Worm (Caenorhabditis elegans) whole organism, young adult: Measurements from ENCODE around the gene col-123.

Experiments used
- D2030.7 ChIP-seq: fragments of 200-800 bp; sonication (Bioruptor generic); IDR thresholded peaks from 2 replicates; pipeline ENCODE4 v1.3.6; 2022; ENCODE audit warnings: missing genetic modification reagents, missing genetic modification characterization, missing compliant biosample characterization
- F22D6.2 ChIP-seq: sonication (generic microtip); optimal IDR thresholded peaks from 2 replicates; lab custom pipeline; 2016; ENCODE audit warnings: mild to moderate bottlenecking, missing genetic modification characterization, missing compliant biosample characterization
- F39B2.1 ChIP-seq: fragments of 200-800 bp; sonication (Bioruptor generic); IDR thresholded peaks from 2 replicates; pipeline ENCODE4 v1.3.6; 2022; ENCODE audit warnings: missing genetic modification reagents, missing genetic modification characterization, missing compliant biosample characterization
- F57C9.4 ChIP-seq: sonication (generic microtip); optimal IDR thresholded peaks from 2 replicates; lab custom pipeline; 2017; ENCODE audit warnings: mild to moderate bottlenecking, missing genetic modification characterization, missing compliant biosample characterization
- Y53G8AR.9 ChIP-seq: fragments of 200-800 bp; sonication (Bioruptor generic); conservative IDR thresholded peaks from 2 replicates; pipeline ENCODE4 v1.3.6; 2022; ENCODE audit warnings: missing genetic modification reagents, missing genetic modification characterization, missing compliant biosample characterization
- Y56A3A.18 ChIP-seq: fragments of 200-800 bp; sonication (Bioruptor generic); IDR thresholded peaks from 2 replicates; pipeline ENCODE4 v1.3.6; 2022; ENCODE audit warnings: missing genetic modification reagents, missing genetic modification characterization, missing compliant biosample characterization
- Y79H2A.3 ChIP-seq: fragments of 200-800 bp; sonication (Bioruptor generic); conservative IDR thresholded peaks from 2 replicates; pipeline ENCODE4 v1.3.6; 2022; ENCODE audit warnings: missing genetic modification reagents, missing genetic modification characterization, missing compliant biosample characterization
- ama-1 ChIP-seq, 3 experiments: fragments of 150-350 bp in 1 of 3; sonication (generic microtip) in 2 of 3; optimal IDR thresholded peaks; 2 replicates each; lab custom pipeline; 2014 to 2018; ENCODE audit warnings: missing biosample characterization in 2 of 3, missing genetic modification characterization in 2 of 3, missing genetic modification reagents in 2 of 3
- atf-7 ChIP-seq: sonication (generic microtip); optimal IDR thresholded peaks from 2 replicates; lab custom pipeline; 2017; ENCODE audit warnings: mild to moderate bottlenecking, missing genetic modification characterization, missing compliant biosample characterization
- attf-3 ChIP-seq: fragments of 200-800 bp; sonication (Bioruptor generic); conservative IDR thresholded peaks from 2 replicates; pipeline ENCODE4 v1.3.6; 2022; ENCODE audit warnings: missing genetic modification reagents, missing genetic modification characterization, missing compliant biosample characterization
- attf-5 ChIP-seq: fragments of 200-800 bp; sonication (Bioruptor generic); optimal IDR thresholded peaks from 2 replicates; lab custom pipeline; 2018; ENCODE audit warnings: mild to moderate bottlenecking, missing genetic modification characterization, missing compliant biosample characterization
- cebp-1 ChIP-seq, 2 experiments: fragments of 200-800 bp in 1 of 2; sonication (Bioruptor generic) in 1 of 2; sonication (generic microtip) in 1 of 2; IDR thresholded peaks in 1 of 2; optimal IDR thresholded peaks in 1 of 2; 2 replicates each; pipeline versions ENCODE4 v1.3.6 to Lab custom; 2017 to 2022; ENCODE audit warnings: missing compliant biosample characterization in 2 of 2, missing genetic modification characterization in 2 of 2, mild to moderate bottlenecking in 1 of 2, missing genetic modification reagents in 1 of 2, moderate library complexity in 1 of 2
- ceh-100 ChIP-seq: fragments of 200-800 bp; sonication (Bioruptor generic); IDR thresholded peaks from 2 replicates; pipeline ENCODE4 v1.3.6; 2022; ENCODE audit warnings: missing genetic modification reagents, missing genetic modification characterization, missing compliant biosample characterization
- ceh-40 ChIP-seq: fragments of 200-800 bp; sonication (Bioruptor generic); IDR thresholded peaks from 2 replicates; pipeline ENCODE4 v1.3.6; 2022; ENCODE audit warnings: missing genetic modification characterization, missing compliant biosample characterization
- ceh-91 ChIP-seq: fragments of 200-800 bp; sonication (Bioruptor generic); IDR thresholded peaks from 2 replicates; pipeline ENCODE4 v1.3.6; 2022; ENCODE audit warnings: missing genetic modification reagents, missing genetic modification characterization, missing compliant biosample characterization
- dox-1 ChIP-seq: fragments of 200-800 bp; sonication (Bioruptor generic); IDR thresholded peaks from 2 replicates; pipeline ENCODE4 v1.3.6; 2022; ENCODE audit warnings: missing genetic modification reagents, missing genetic modification characterization, missing compliant biosample characterization
- dpff-1 ChIP-seq: sonication (generic microtip); optimal IDR thresholded peaks from 2 replicates; lab custom pipeline; 2017; ENCODE audit warnings: mild to moderate bottlenecking, missing genetic modification characterization, missing compliant biosample characterization
- egl-44 ChIP-seq: fragments of 200-800 bp; sonication (Bioruptor generic); IDR thresholded peaks from 2 replicates; pipeline ENCODE4 v1.3.6; 2022; ENCODE audit warnings: missing genetic modification reagents, missing genetic modification characterization, missing compliant biosample characterization
- ets-4 ChIP-seq: fragments of 200-800 bp; sonication (Bioruptor generic); optimal IDR thresholded peaks from 2 replicates; lab custom pipeline; 2018; ENCODE audit warnings: mild to moderate bottlenecking, missing genetic modification characterization, missing compliant biosample characterization
- lag-1 ChIP-seq: fragments of 200-800 bp; sonication (Bioruptor generic); IDR thresholded peaks from 2 replicates; pipeline ENCODE4 v1.3.6; 2022; ENCODE audit warnings: missing genetic modification reagents, missing genetic modification characterization, missing compliant biosample characterization
- let-607 ChIP-seq, 2 experiments: fragments of 200-800 bp in 1 of 2; sonication (Bioruptor generic) in 1 of 2; sonication (generic microtip) in 1 of 2; optimal IDR thresholded peaks; 2 replicates each; lab custom pipeline; 2016 to 2018; ENCODE audit warnings: mild to moderate bottlenecking in 2 of 2, missing compliant biosample characterization in 2 of 2, missing genetic modification characterization in 2 of 2, moderate library complexity in 2 of 2, missing genotype in 1 of 2
- lin-40 ChIP-seq: sonication (generic microtip); optimal IDR thresholded peaks from 2 replicates; lab custom pipeline; 2016; ENCODE audit warnings: missing genetic modification characterization, mild to moderate bottlenecking, missing compliant biosample characterization, missing genotype, missing genetic modification reagents
- lin-54 ChIP-seq: fragments of 200-800 bp; sonication (Bioruptor generic); optimal IDR thresholded peaks from 2 replicates; lab custom pipeline; 2018; ENCODE audit warnings: mild to moderate bottlenecking, missing genetic modification characterization, missing compliant biosample characterization
- madf-10 ChIP-seq: sonication (generic microtip); optimal IDR thresholded peaks from 2 replicates; lab custom pipeline; 2016; ENCODE audit warnings: mild to moderate bottlenecking, missing genetic modification characterization, missing compliant biosample characterization
- madf-6 ChIP-seq: fragments of 200-800 bp; sonication (Bioruptor generic); IDR thresholded peaks from 2 replicates; pipeline ENCODE4 v1.3.6; 2022; ENCODE audit warnings: missing genetic modification reagents, missing genetic modification characterization, missing compliant biosample characterization
- mcd-1 ChIP-seq: fragments of 200-800 bp; sonication (Bioruptor generic); IDR thresholded peaks from 2 replicates; pipeline ENCODE4 v1.3.6; 2022; ENCODE audit warnings: missing genetic modification reagents, missing genetic modification characterization, missing compliant biosample characterization
- mxl-1 ChIP-seq: sonication (generic microtip); optimal IDR thresholded peaks from 2 replicates; lab custom pipeline; 2016; ENCODE audit warnings: missing genetic modification characterization, missing compliant biosample characterization
- nfya-2 ChIP-seq: fragments of 200-800 bp; sonication (Bioruptor generic); IDR thresholded peaks from 2 replicates; pipeline ENCODE4 v1.3.6; 2022; ENCODE audit warnings: missing genetic modification reagents, missing genetic modification characterization, missing compliant biosample characterization
- nhr-80 ChIP-seq: sonication (generic microtip); optimal IDR thresholded peaks from 2 replicates; lab custom pipeline; 2016; ENCODE audit warnings: missing genetic modification characterization, missing compliant biosample characterization
- nhr-90 ChIP-seq: sonication (generic microtip); optimal IDR thresholded peaks from 2 replicates; lab custom pipeline; 2016; ENCODE audit warnings: missing genotype, mild to moderate bottlenecking, missing genetic modification characterization, missing compliant biosample characterization
- repo-1 ChIP-seq: sonication (generic microtip); optimal IDR thresholded peaks from 2 replicates; lab custom pipeline; 2017; ENCODE audit warnings: mild to moderate bottlenecking, missing genetic modification characterization, missing compliant biosample characterization
- snpc-3.4 ChIP-seq: sonication (generic microtip); optimal IDR thresholded peaks from 2 replicates; lab custom pipeline; 2017; ENCODE audit warnings: missing genetic modification characterization, mild to moderate bottlenecking, missing compliant biosample characterization, antibody characterized with exemption, moderate library complexity, missing genotype, missing genetic modification reagents
- tbp1 ChIP-seq: fragments of 200-800 bp; sonication (Bioruptor generic); optimal IDR thresholded peaks from 2 replicates; lab custom pipeline; 2018; ENCODE audit warnings: mild to moderate bottlenecking, missing genetic modification characterization, missing compliant biosample characterization
- tlf-1 ChIP-seq: fragments of 200-800 bp; sonication (Bioruptor generic); optimal IDR thresholded peaks from 2 replicates; lab custom pipeline; 2018; ENCODE audit warnings: mild to moderate bottlenecking, missing genetic modification characterization, missing compliant biosample characterization
- ztf-22 ChIP-seq: fragments of 200-800 bp; sonication (Bioruptor generic); optimal IDR thresholded peaks from 2 replicates; lab custom pipeline; 2018; ENCODE audit warnings: mild to moderate bottlenecking, missing genetic modification characterization, moderate library complexity, missing compliant biosample characterization
- ztf-3 ChIP-seq: fragments of 200-800 bp; sonication (Bioruptor generic); optimal IDR thresholded peaks from 2 replicates; lab custom pipeline; 2018; ENCODE audit warnings: mild to moderate bottlenecking, missing genetic modification characterization, missing compliant biosample characterization
- ztf-6 ChIP-seq: fragments of 200-800 bp; sonication (Bioruptor generic); IDR thresholded peaks from 2 replicates; pipeline ENCODE4 v1.3.6; 2022; ENCODE audit warnings: missing genetic modification reagents, missing genetic modification characterization, missing compliant biosample characterization

Gene col-123

ce11 chrIV:9798307-9798706, 23.4 kb upstream of the col-123 start:
- 0 out of 2 replicates have a peak, but pooled peaks have one; percentile 8 for TF ChIP-seq Y53G8AR.9 (GFP tag; lab: Robert Waterston, UW)
- no peak for TF ChIP-seq ztf-6
- no peak for TF ChIP-seq F57C9.4 (tag; lab: Kevin White, UChicago)
- peak; percentile 50 for TF ChIP-seq nhr-80 (tag; lab: Kevin White, UChicago)
- TF ChIP-seq ceh-100 (GFP tag; lab: Robert Waterston, UW), result no peak

ce11 chrIV:9799129-9799528, 22.6 kb upstream of the col-123 start, which contains the start of gene fat-4:
TSS of gene fat-4 (plus strand) at chrIV:9799429.
- no peak for TF ChIP-seq snpc-3.4 (tag; lab: Kevin White, UChicago)
- TF ChIP-seq nfya-2, result no peak

- TF ChIP-seq mcd-1 (no peak), ceh-91 (no peak), lag-1 (GFP tag; lab: Robert Waterston, UW) (no peak), F39B2.1 (GFP tag; lab: Robert Waterston, UW) (no peak), D2030.7 (no peak), ztf-22 (GFP tag; lab: Kevin White, UChicago) (no peak), Y56A3A.18 (GFP tag; lab: Robert Waterston, UW) (no peak), madf-6 (GFP tag; lab: Robert Waterston, UW) (no peak), nhr-80 (tag; lab: Kevin White, UChicago) (no peak), ztf-3 (GFP tag; lab: Kevin White, UChicago) (no peak), lin-54 (GFP tag; lab: Kevin White, UChicago) (no peak)
These were observed 22.1 kb upstream of the col-123 start for ce11 chrIV:9799664-9800063.

- no peak for TF ChIP-seq ama-1 (optimal IDR thresholded peaks at IDR 0.05; lab: Kevin White, UChicago)
- TF ChIP-seq ama-1 (GFP tag; optimal IDR thresholded peaks at IDR 0.05; lab: Kevin White, UChicago), result no peak
- TF ChIP-seq cebp-1 (GFP tag; IDR thresholded peaks at IDR 0.05; lab: Robert Waterston, UW), result no peak
- TF ChIP-seq cebp-1 (tag; optimal IDR thresholded peaks at IDR 0.05; lab: Kevin White, UChicago), result peak; percentile 54
- TF ChIP-seq attf-5 (GFP tag; lab: Kevin White, UChicago), result peak; percentile 18
- no peak for TF ChIP-seq attf-3 (GFP tag; lab: Robert Waterston, UW)
- 0 out of 2 replicates have a peak, but pooled peaks have one; percentile 22 for TF ChIP-seq egl-44
- TF ChIP-seq nhr-90 (tag; lab: Kevin White, UChicago), result no peak
- peak; percentile 29 to 60 for TF ChIP-seq let-607 (tag; optimal IDR thresholded peaks at IDR 0.05; lab: Kevin White, UChicago)
- TF ChIP-seq ztf-3 (GFP tag; lab: Kevin White, UChicago), result no peak
- TF ChIP-seq dox-1 (GFP tag; lab: Robert Waterston, UW), result peak; percentile 51; the same call in 1 of the 2 replicates
- no peak for TF ChIP-seq mxl-1 (tag; lab: Kevin White, UChicago)
- TF ChIP-seq lin-54 (GFP tag; lab: Kevin White, UChicago), result peak; percentile 34
- TF ChIP-seq atf-7 (tag; lab: Kevin White, UChicago), result peak; percentile 74
- peak; percentile 46 for TF ChIP-seq repo-1
- peak; percentile 31 for TF ChIP-seq lin-40 (tag; lab: Kevin White, UChicago)
- TF ChIP-seq nhr-80 (tag; lab: Kevin White, UChicago), result peak; percentile 97
- peak; percentile 42 for TF ChIP-seq madf-10 (tag; lab: Kevin White, UChicago)
- peak; percentile 54 for TF ChIP-seq tlf-1 (GFP tag; lab: Kevin White, UChicago)
- TF ChIP-seq ztf-6, result no peak
- peak; percentile 90 for TF ChIP-seq ztf-22 (GFP tag; lab: Kevin White, UChicago)
- TF ChIP-seq tbp1, result peak; percentile 35
- peak; percentile 0 for TF ChIP-seq F22D6.2 (tag; lab: Kevin White, UChicago)
- TF ChIP-seq dpff-1, result no peak
- TF ChIP-seq ets-4 (GFP tag; lab: Kevin White, UChicago), result peak; percentile 83
- 0 out of 2 replicates have a peak, but pooled peaks have one; percentile 7 for TF ChIP-seq ceh-40 (GFP tag; lab: Robert Waterston, UW)
- no peak for TF ChIP-seq Y79H2A.3 (GFP tag; lab: Robert Waterston, UW)
- TF ChIP-seq, all 124 proteins: peak for 17
These were observed 20.3 kb upstream of the col-123 start for ce11 chrIV:9801418-9801817.
